Fruit fly (Drosophila melanogaster): ENCODE data around the gene Hmbs.
A peak's percentile ranks its signal among the peaks of the same experiment; 100 is the strongest.

The Hmbs gene

dm6 chr3L:1334571-1335427, at the start of gene Hmbs, which contains the start of gene CG2211:
Hmbs (plus strand) TSS chr3L:1334889.
CG2211 (minus strand) TSS chr3L:1335359.
- TF ChIP-seq noc (tag; optimal IDR thresholded peaks at IDR 0.05), result peak; percentile 82

- no peak for TF ChIP-seq noc (tag; optimal IDR thresholded peaks at IDR 0.05)
Observed at dm6 chr3L:1294835-1295234, 39.9 kb upstream of the Hmbs start.

- no peak for TF ChIP-seq noc (tag; optimal IDR thresholded peaks at IDR 0.05)
Observed at dm6 chr3L:1295693-1296092, 39.0 kb upstream of the Hmbs start, which contains the start of gene Rabex-5. Rabex-5 (plus strand) TSS chr3L:1295913.

dm6 chr3L:1298509-1298908, 36.2 kb upstream of the Hmbs start, which contains the start of gene scf:
scf (plus strand) TSS chr3L:1298672.
- no peak for TF ChIP-seq noc (tag; optimal IDR thresholded peaks at IDR 0.05)

- peak; percentile 95 for TF ChIP-seq noc (tag; optimal IDR thresholded peaks at IDR 0.05)
Observed at dm6 chr3L:1300076-1300635, 34.5 kb upstream of the Hmbs start.

dm6 chr3L:1302234-1302949, 32.3 kb upstream of the Hmbs start, which contains the start of the genes Rac1 and Acat2:
Rac1 (minus strand) TSS chr3L:1302683.
Acat2 (plus strand) TSS chr3L:1302944.
- no peak for TF ChIP-seq noc (tag; optimal IDR thresholded peaks at IDR 0.05)

- TF ChIP-seq noc (tag; optimal IDR thresholded peaks at IDR 0.05), result no peak
Observed at dm6 chr3L:1302950-1303352, 31.7 kb upstream of the Hmbs start.

dm6 chr3L:1305317-1305716, 29.4 kb upstream of the Hmbs start:
- TF ChIP-seq noc (tag; optimal IDR thresholded peaks at IDR 0.05), result peak; percentile 73

- TF ChIP-seq noc (tag; optimal IDR thresholded peaks at IDR 0.05), result peak; percentile 40
Observed at dm6 chr3L:1307005-1307632, 27.6 kb upstream of the Hmbs start, which contains the start of the genes Ctr9 and Nt5a. Ctr9 (plus strand) TSS chr3L:1307224. Nt5a (minus strand) TSS chr3L:1307418.

- peak; percentile 72 for TF ChIP-seq noc (tag; optimal IDR thresholded peaks at IDR 0.05)
Observed at dm6 chr3L:1313039-1313766, 21.5 kb upstream of the Hmbs start, which contains the start of the genes sturkopf and Herc4. sturkopf (minus strand) TSS chr3L:1313377. Herc4 (plus strand) TSS chr3L:1313696.

dm6 chr3L:1318241-1318640, 16.4 kb upstream of the Hmbs start, which contains the start of gene Myo61F:
Myo61F (plus strand) TSS chr3L:1318480.
- TF ChIP-seq noc (tag; optimal IDR thresholded peaks at IDR 0.05), result no peak

- peak; percentile 47 for TF ChIP-seq noc (tag; optimal IDR thresholded peaks at IDR 0.05)
Observed at dm6 chr3L:1319097-1319725, 15.5 kb upstream of the Hmbs start.

- peak; percentile 47 for TF ChIP-seq noc (tag; optimal IDR thresholded peaks at IDR 0.05)
Observed at dm6 chr3L:1320230-1320930, 14.3 kb upstream of the Hmbs start.
